Worm (Caenorhabditis elegans): ENCODE data around the gene dop-2.

ce11 chrV:9584263-9584662 lies 24.1 kb upstream of the dop-2 start:
- TF ChIP-seq ztf-6 (GFP tag; IDR thresholded peaks at IDR 0.05) = no peak
- no peak for TF ChIP-seq B0035.1 (tag; optimal IDR thresholded peaks at IDR 0.05)
- TF ChIP-seq chd-7 (tag; optimal IDR thresholded peaks at IDR 0.05) = no peak
- no peak for TF ChIP-seq snpc-4 (GFP tag; optimal IDR thresholded peaks at IDR 0.05)
- TF ChIP-seq snpc-4 (tag; optimal IDR thresholded peaks at IDR 0.05) = no peak
- TF ChIP-seq pbrm-1 (GFP tag; IDR thresholded peaks at IDR 0.05) = no peak
- TF ChIP-seq ztf-18 (tag; optimal IDR thresholded peaks at IDR 0.05) = no peak
- no peak for TF ChIP-seq hmg-20 (GFP tag; IDR thresholded peaks at IDR 0.05)
- TF ChIP-seq sptf-2 (GFP tag; optimal IDR thresholded peaks at IDR 0.05) = no peak
- TF ChIP-seq nfyb-1 (GFP tag; IDR thresholded peaks at IDR 0.05) = no peak
- TF ChIP-seq ceh-27 (GFP tag; optimal IDR thresholded peaks at IDR 0.05) = no peak
- TF ChIP-seq nhr-80 (tag; optimal IDR thresholded peaks at IDR 0.05) = no peak
- TF ChIP-seq bed-2 (GFP tag; IDR thresholded peaks at IDR 0.05) = no peak
- TF ChIP-seq Y53G8AR.9 (GFP tag; conservative IDR thresholded peaks at IDR 0.05) = no peak

All from whole organism, young adult.